Worm (Caenorhabditis elegans): ENCODE data around the gene C05C10.5.

Gene C05C10.5

ce11 chrII:9891031-9891689, 47.7 kb upstream of the C05C10.5 start, which contains the start of gene vgln-1 (continued):
- TF ChIP-seq nhr-11 (tag; optimal IDR thresholded peaks at IDR 0.05) (peak; percentile 31), lsy-2 (tag; optimal IDR thresholded peaks at IDR 0.05) (peak in 1 of 2 experiments; percentile 46), F44E2.7 (GFP tag; IDR thresholded peaks at IDR 0.05) (no peak), ceh-62 (tag; optimal IDR thresholded peaks at IDR 0.05) (no peak), lin-39 (tag; optimal IDR thresholded peaks at IDR 0.05) (no peak), nhr-48 (tag; optimal IDR thresholded peaks at IDR 0.05) (no peak), gei-8 (GFP tag; optimal IDR thresholded peaks at IDR 0.05) (no peak), mxl-2 (GFP tag; conservative IDR thresholded peaks at IDR 0.05) (no peak), dpl-1 (GFP tag; optimal IDR thresholded peaks at IDR 0.05) (peak; percentile 16), Y105C5A.15 (GFP tag; IDR thresholded peaks at IDR 0.05) (0 out of 2 replicates have a peak, but pooled peaks have one; percentile 37), snpc-1.2 (GFP tag; IDR thresholded peaks at IDR 0.05) (no peak), nhr-102 (tag; optimal IDR thresholded peaks at IDR 0.05) (no peak), ZK546.5 (tag; optimal IDR thresholded peaks at IDR 0.05) (no peak), zfp-2 (tag; optimal IDR thresholded peaks at IDR 0.05) (no peak), hlh-30 (tag; optimal IDR thresholded peaks at IDR 0.05; ENCODE audit: insufficient read depth) (peak; percentile 50), cey-2 (tag; optimal IDR thresholded peaks at IDR 0.05; ENCODE audit: borderline replicate concordance, insufficient read depth) (no peak), nhr-77 (tag; optimal IDR thresholded peaks at IDR 0.05) (no peak), zip-11 (GFP tag; IDR thresholded peaks at IDR 0.05) (no peak), unc-62 (GFP tag; optimal IDR thresholded peaks at IDR 0.05 in 1 of 2) (peak in 1 of 2 experiments; percentile 60), unc-62 (tag; optimal IDR thresholded peaks at IDR 0.05) (no peak), dmd-6 (GFP tag; IDR thresholded peaks at IDR 0.05) (no peak), skn-1 (tag; optimal IDR thresholded peaks at IDR 0.05) (no peak), mes-2 (tag; optimal IDR thresholded peaks at IDR 0.05; ENCODE audit: poor library complexity, severe bottlenecking) (peak; percentile 31), zag-1 (tag; optimal IDR thresholded peaks at IDR 0.05) (no peak), ceh-82 (tag; optimal IDR thresholded peaks at IDR 0.05) (no peak), dmd-8 (GFP tag; IDR thresholded peaks at IDR 0.05) (no peak), zfp-3 (GFP tag; conservative IDR thresholded peaks at IDR 0.05) (no peak)

- 0 out of 2 replicates have a peak, but pooled peaks have one; percentile 11 for TF ChIP-seq ceh-20 (GFP tag; IDR thresholded peaks at IDR 0.05)
- peak; percentile 62 for TF ChIP-seq nhr-28 (tag; optimal IDR thresholded peaks at IDR 0.05)
- no peak for TF ChIP-seq spr-3 (GFP tag; optimal IDR thresholded peaks at IDR 0.05)
- peak; percentile 86 for TF ChIP-seq php-3 (GFP tag; IDR thresholded peaks at IDR 0.05)
- no peak for TF ChIP-seq F44E2.7 (GFP tag; IDR thresholded peaks at IDR 0.05)
- TF ChIP-seq hlh-11 (tag; optimal IDR thresholded peaks at IDR 0.05), result peak; percentile 64
- peak; percentile 79 for TF ChIP-seq tra-1 (GFP tag; IDR thresholded peaks at IDR 0.05)
- peak; percentile 72 for TF ChIP-seq pqm-1 (tag; optimal IDR thresholded peaks at IDR 0.05)
- TF ChIP-seq lsy-2 (tag; optimal IDR thresholded peaks at IDR 0.05), result peak in 1 of 2 experiments; percentile 5
- peak; percentile 69 for TF ChIP-seq nhr-48 (tag; optimal IDR thresholded peaks at IDR 0.05)
- TF ChIP-seq dve-1 (tag; optimal IDR thresholded peaks at IDR 0.05; ENCODE audit: insufficient read depth), result peak; percentile 66
- TF ChIP-seq mes-2 (tag; optimal IDR thresholded peaks at IDR 0.05; ENCODE audit: poor library complexity, severe bottlenecking), result peak; percentile 28
- peak; percentile 60; the same call in 1 of the 2 replicates for TF ChIP-seq nhr-41 (GFP tag; IDR thresholded peaks at IDR 0.05)
- no peak for TF ChIP-seq unc-39 (tag; optimal IDR thresholded peaks at IDR 0.05)
- no peak for TF ChIP-seq daf-16 (GFP tag; optimal IDR thresholded peaks at IDR 0.05)
- peak; percentile 53 for TF ChIP-seq daf-16 (tag; optimal IDR thresholded peaks at IDR 0.05)
- TF ChIP-seq F49E8.2 (tag; optimal IDR thresholded peaks at IDR 0.05; ENCODE audit: borderline replicate concordance), result no peak
- TF ChIP-seq lin-1 (GFP tag; IDR thresholded peaks at IDR 0.05), result 0 out of 2 replicates have a peak, but pooled peaks have one; percentile 41
- TF ChIP-seq lin-39 (tag; optimal IDR thresholded peaks at IDR 0.05), result no peak
- TF ChIP-seq F37D6.2 (tag; optimal IDR thresholded peaks at IDR 0.05), result no peak
- peak; percentile 94 for TF ChIP-seq dmd-6 (GFP tag; IDR thresholded peaks at IDR 0.05)
- TF ChIP-seq F10B5.3 (tag; optimal IDR thresholded peaks at IDR 0.05), result no peak
Observed at ce11 chrII:9891823-9892222, 47.0 kb upstream of the C05C10.5 start.

All from whole organism, L4 larva.